Fruit fly (Drosophila melanogaster) Kc167 (cell line): Measurements from ENCODE around the gene CG14506.

Experiments used
- Myc ChIP-seq: fragments of >200 bp; optimal IDR thresholded peaks from 2 replicates; lab custom pipeline; 2017; ENCODE audit warnings: missing external identifiers
- Sin3A ChIP-seq: fragments of >200 bp; optimal IDR thresholded peaks from 2 replicates; lab custom pipeline; 2018; ENCODE audit warnings: missing external identifiers
- h ChIP-seq: fragments of >200 bp; optimal IDR thresholded peaks from 3 replicates; lab custom pipeline; 2018; ENCODE audit warnings: missing external identifiers
- insv ChIP-seq: fragments of >200 bp; optimal IDR thresholded peaks from 3 replicates; lab custom pipeline; 2018; ENCODE audit warnings: missing external identifiers
- psq ChIP-seq: fragments of >200 bp; optimal IDR thresholded peaks from 2 replicates; lab custom pipeline; 2017; ENCODE audit warnings: missing external identifiers
- ttk ChIP-seq: sonication (Bioruptor generic); optimal IDR thresholded peaks from 2 replicates; lab custom pipeline; 2017; ENCODE audit warnings: missing external identifiers

DNA sequence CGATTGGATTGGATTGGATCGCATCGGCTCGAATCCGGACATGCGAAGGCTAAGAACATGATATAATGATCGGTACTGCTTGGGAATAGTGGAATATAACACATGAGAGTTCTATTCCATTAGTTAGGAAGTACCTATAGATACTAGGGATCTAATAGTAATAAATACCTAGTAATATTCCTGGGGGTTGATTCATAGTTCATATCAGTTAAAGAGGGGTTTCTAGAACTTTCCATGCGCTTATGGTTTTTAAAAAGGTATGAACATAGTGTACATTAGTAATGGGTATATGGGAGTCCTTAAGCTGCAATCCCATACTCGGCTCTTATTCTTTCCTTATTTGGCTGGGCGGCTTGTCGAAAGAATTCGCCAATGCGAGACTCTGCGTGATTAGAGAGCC, 12.7 kb downstream of the CG14506 start:
- no peak for TF ChIP-seq Sin3A (lab: Kevin White, UChicago)
- TF ChIP-seq psq = no peak
- no peak for TF ChIP-seq Myc
- no peak for TF ChIP-seq insv
- no peak for TF ChIP-seq ttk (lab: Kevin White, UChicago)
- TF ChIP-seq h = no peak
